Worm (Caenorhabditis elegans) whole organism, midembryonic: ENCODE data around the gene C25G6.4.

Source experiments
- T22C8.4 ChIP-seq: fragments of 200-800 bp; sonication (Bioruptor generic); IDR thresholded peaks from 2 replicates; pipeline ENCODE4 v1.3.6; 2022; ENCODE audit warnings: missing genetic modification characterization, missing compliant biosample characterization
- cog-1 ChIP-seq: sonication (generic microtip); optimal IDR thresholded peaks from 2 replicates; lab custom pipeline; 2016; ENCODE audit warnings: missing genetic modification characterization, missing compliant biosample characterization
- flt-1 ChIP-seq: fragments of 200-800 bp; sonication (Bioruptor generic); IDR thresholded peaks from 2 replicates; pipeline ENCODE4 v1.3.6; 2022; ENCODE audit warnings: missing genetic modification characterization, missing compliant biosample characterization
- klf-2 ChIP-seq: fragments of 200-800 bp; sonication (Bioruptor generic); conservative IDR thresholded peaks from 2 replicates; pipeline ENCODE4 v1.3.6; 2022; ENCODE audit warnings: missing genetic modification reagents, missing genetic modification characterization, missing compliant biosample characterization
- med-1 ChIP-seq: sonication (generic microtip); optimal IDR thresholded peaks from 2 replicates; lab custom pipeline; 2017; ENCODE audit warnings: missing genetic modification characterization, mild to moderate bottlenecking, missing compliant biosample characterization, antibody characterized with exemption, missing genetic modification reagents; ENCODE audit not compliant: insufficient read depth
- ref-1 ChIP-seq: fragments of 200-800 bp; sonication (Bioruptor generic); conservative IDR thresholded peaks from 2 replicates; pipeline ENCODE4 v1.3.6; 2022; ENCODE audit warnings: missing genetic modification reagents, missing genetic modification characterization, missing compliant biosample characterization
- tab-1 ChIP-seq: fragments of 200-800 bp; sonication (Bioruptor generic); IDR thresholded peaks from 2 replicates; pipeline ENCODE4 v1.3.6; 2022; ENCODE audit warnings: missing genetic modification characterization, missing compliant biosample characterization
- ztf-23 ChIP-seq: fragments of 200-800 bp; sonication (Bioruptor generic); IDR thresholded peaks from 2 replicates; pipeline ENCODE4 v1.3.6; 2022; ENCODE audit warnings: missing genetic modification reagents, missing genetic modification characterization, missing compliant biosample characterization
- ztf-29 ChIP-seq: fragments of 200-800 bp; sonication (Bioruptor generic); IDR thresholded peaks from 2 replicates; pipeline ENCODE4 v1.3.6; 2022; ENCODE audit warnings: missing genetic modification reagents, missing genetic modification characterization, missing compliant biosample characterization

C25G6.4 gene

DNA sequence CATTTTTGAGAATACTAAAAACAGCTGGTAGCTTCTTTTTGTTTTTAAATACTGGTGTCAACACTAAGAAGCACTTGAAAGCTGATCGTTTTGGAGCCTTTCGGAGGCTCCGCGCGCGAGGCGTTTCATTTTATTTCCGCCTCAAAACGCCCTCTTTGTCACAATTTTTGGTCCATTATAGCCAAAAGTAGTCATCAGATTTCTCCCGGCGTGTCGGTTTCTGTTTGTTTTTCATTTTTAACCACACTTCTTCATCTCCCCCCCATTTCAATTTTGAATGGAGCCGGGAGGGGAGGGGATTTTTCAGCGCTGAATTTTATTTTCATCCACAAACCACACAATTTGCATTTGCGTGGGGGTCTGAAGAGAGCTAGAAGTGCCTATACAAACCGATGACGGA lies at the start of gene C25G6.4:
Gene C25G6.4, minus strand, starts transcription at position 101 of the 400 bp plus-strand sequence.
- TF ChIP-seq klf-2 (GFP tag; lab: Robert Waterston, UW) (no peak), T22C8.4 (GFP tag; lab: Robert Waterston, UW) (no peak), med-1 (no peak), tab-1 (GFP tag; lab: Robert Waterston, UW) (no peak), ref-1 (GFP tag; lab: Robert Waterston, UW) (no peak)

ce11 chrX:1295713-1296112 lies 46.1 kb upstream of the C25G6.4 start:
- TF ChIP-seq T22C8.4 (GFP tag; lab: Robert Waterston, UW) (no peak), klf-2 (GFP tag; lab: Robert Waterston, UW) (no peak), cog-1 (no peak), ztf-23 (GFP tag; lab: Robert Waterston, UW) (no peak), flt-1 (GFP tag; lab: Robert Waterston, UW) (no peak), ztf-29 (GFP tag; lab: Robert Waterston, UW) (no peak), tab-1 (GFP tag; lab: Robert Waterston, UW) (no peak), ref-1 (GFP tag; lab: Robert Waterston, UW) (no peak), med-1 (no peak)

ce11 chrX:1294607-1295303 lies 45.1 kb upstream of the C25G6.4 start, which contains the start of gene dop-4:
dop-4 (plus strand) TSS chrX:1295253.
- TF ChIP-seq T22C8.4 (GFP tag; lab: Robert Waterston, UW) = no peak
- no peak for TF ChIP-seq klf-2 (GFP tag; lab: Robert Waterston, UW)
- TF ChIP-seq ztf-23 (GFP tag; lab: Robert Waterston, UW) = no peak
- no peak for TF ChIP-seq cog-1
- no peak for TF ChIP-seq med-1
- TF ChIP-seq flt-1 (GFP tag; lab: Robert Waterston, UW) = no peak
- no peak for TF ChIP-seq ztf-29 (GFP tag; lab: Robert Waterston, UW)
- TF ChIP-seq ref-1 (GFP tag; lab: Robert Waterston, UW) = no peak
- no peak for TF ChIP-seq tab-1 (GFP tag; lab: Robert Waterston, UW)

DNA sequence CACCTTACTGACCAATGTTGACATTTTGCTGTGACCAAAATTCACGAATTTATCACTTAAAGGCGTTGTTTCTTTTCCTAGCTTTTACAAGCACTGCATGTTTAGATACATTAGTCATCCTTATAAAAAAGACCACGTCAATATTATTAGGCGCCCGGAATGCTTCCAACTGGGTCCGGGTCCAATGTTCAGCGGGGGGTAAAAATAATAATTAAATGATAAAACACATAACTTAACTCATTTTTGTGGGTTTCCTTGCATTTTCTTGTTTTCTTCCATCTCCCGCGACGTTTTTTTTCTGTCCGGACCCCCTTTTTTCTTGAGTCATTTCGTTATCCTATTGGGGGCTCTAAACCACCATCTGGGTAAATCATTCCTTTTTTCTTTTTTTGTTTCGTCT lies 43.8 kb upstream of the C25G6.4 start:
- TF ChIP-seq T22C8.4 (GFP tag; lab: Robert Waterston, UW) (no peak), ztf-29 (GFP tag; lab: Robert Waterston, UW) (no peak), klf-2 (GFP tag; lab: Robert Waterston, UW) (no peak), cog-1 (no peak), ztf-23 (GFP tag; lab: Robert Waterston, UW) (no peak), ref-1 (GFP tag; lab: Robert Waterston, UW) (no peak), med-1 (no peak), tab-1 (GFP tag; lab: Robert Waterston, UW) (no peak), flt-1 (GFP tag; lab: Robert Waterston, UW) (no peak)

ce11 chrX:1292894-1293293 lies 43.3 kb upstream of the C25G6.4 start:
- no peak for TF ChIP-seq T22C8.4 (GFP tag; lab: Robert Waterston, UW)
- no peak for TF ChIP-seq ztf-23 (GFP tag; lab: Robert Waterston, UW)
- TF ChIP-seq klf-2 (GFP tag; lab: Robert Waterston, UW) = no peak
- no peak for TF ChIP-seq ref-1 (GFP tag; lab: Robert Waterston, UW)
- no peak for TF ChIP-seq tab-1 (GFP tag; lab: Robert Waterston, UW)
- TF ChIP-seq med-1 = no peak

DNA sequence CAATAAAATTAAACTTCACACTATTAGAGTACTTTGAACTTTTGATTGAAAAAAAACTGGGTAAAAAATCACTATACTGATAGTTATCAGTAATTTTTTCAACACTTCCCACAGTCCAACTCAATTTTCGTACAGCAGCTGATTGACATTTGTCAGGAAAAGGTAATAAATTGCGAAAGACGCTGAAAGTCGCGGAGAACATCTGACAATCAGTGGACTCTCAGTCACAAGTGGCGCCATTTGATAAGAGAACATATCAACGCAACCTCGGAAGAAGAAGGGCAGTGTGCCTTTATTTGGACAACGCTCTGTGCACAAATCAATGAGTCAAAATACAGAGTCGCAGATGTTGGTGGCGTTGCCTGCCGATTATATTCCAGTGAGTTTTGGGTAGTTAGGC lies 22.9 kb upstream of the C25G6.4 start, which contains the start of gene C52B11.5:
Gene C52B11.5, plus strand, starts transcription at position 250 of the 400 bp plus-strand sequence.
- TF ChIP-seq ztf-29 (GFP tag; lab: Robert Waterston, UW) = no peak
- no peak for TF ChIP-seq ztf-23 (GFP tag; lab: Robert Waterston, UW)
- TF ChIP-seq ref-1 (GFP tag; lab: Robert Waterston, UW) = no peak
- TF ChIP-seq med-1 = no peak

ce11 chrX:1270598-1270997 lies 21.0 kb upstream of the C25G6.4 start, which contains the start of gene C25G6.1:
C25G6.1 (plus strand) TSS chrX:1270898.
- no peak for TF ChIP-seq ztf-29 (GFP tag; lab: Robert Waterston, UW)
- no peak for TF ChIP-seq ref-1 (GFP tag; lab: Robert Waterston, UW)
- TF ChIP-seq klf-2 (GFP tag; lab: Robert Waterston, UW) = no peak
- TF ChIP-seq flt-1 (GFP tag; lab: Robert Waterston, UW) = no peak
- TF ChIP-seq med-1 = no peak
- TF ChIP-seq ztf-23 (GFP tag; lab: Robert Waterston, UW) = no peak
- TF ChIP-seq cog-1 = no peak
- TF ChIP-seq T22C8.4 (GFP tag; lab: Robert Waterston, UW) = no peak
- no peak for TF ChIP-seq tab-1 (GFP tag; lab: Robert Waterston, UW)

DNA sequence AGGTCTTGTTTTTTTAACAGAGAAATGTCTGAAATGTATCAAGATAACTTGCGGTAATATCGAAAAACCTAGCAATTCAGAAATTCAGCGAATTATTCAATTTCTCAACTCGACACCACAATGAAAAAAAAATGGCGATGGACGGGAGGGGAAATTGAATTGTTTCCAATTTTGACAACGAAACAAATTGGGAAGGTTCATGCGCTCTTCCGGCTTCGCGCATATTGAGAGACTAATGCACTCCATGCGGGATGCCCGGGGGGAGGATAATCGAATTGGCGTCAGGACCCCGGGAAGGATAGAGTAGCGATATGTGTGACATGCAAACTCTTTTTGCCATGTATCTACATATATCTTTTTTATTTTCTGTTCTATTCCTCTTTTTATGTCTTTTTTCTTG lies 15.7 kb upstream of the C25G6.4 start:
- TF ChIP-seq ztf-29 (GFP tag; lab: Robert Waterston, UW) (no peak), T22C8.4 (GFP tag; lab: Robert Waterston, UW) (no peak), cog-1 (no peak), flt-1 (GFP tag; lab: Robert Waterston, UW) (no peak)

- no peak for TF ChIP-seq ztf-23 (GFP tag; lab: Robert Waterston, UW)
- TF ChIP-seq ztf-29 (GFP tag; lab: Robert Waterston, UW) = no peak
- no peak for TF ChIP-seq tab-1 (GFP tag; lab: Robert Waterston, UW)
- TF ChIP-seq klf-2 (GFP tag; lab: Robert Waterston, UW) = no peak
- no peak for TF ChIP-seq ref-1 (GFP tag; lab: Robert Waterston, UW)
- no peak for TF ChIP-seq cog-1
- no peak for TF ChIP-seq flt-1 (GFP tag; lab: Robert Waterston, UW)
- TF ChIP-seq T22C8.4 (GFP tag; lab: Robert Waterston, UW) = no peak
- TF ChIP-seq med-1 = no peak
Observed at ce11 chrX:1257668-1258067, 8.0 kb upstream of the C25G6.4 start.

ce11 chrX:1255547-1255946 lies 5.9 kb upstream of the C25G6.4 start, which contains the start of gene npr-11:
npr-11 (minus strand) TSS chrX:1255647.
- no peak for TF ChIP-seq cog-1
- no peak for TF ChIP-seq flt-1 (GFP tag; lab: Robert Waterston, UW)
- no peak for TF ChIP-seq ref-1 (GFP tag; lab: Robert Waterston, UW)
- TF ChIP-seq T22C8.4 (GFP tag; lab: Robert Waterston, UW) = no peak
- no peak for TF ChIP-seq med-1
- no peak for TF ChIP-seq ztf-29 (GFP tag; lab: Robert Waterston, UW)
- TF ChIP-seq klf-2 (GFP tag; lab: Robert Waterston, UW) = no peak
- no peak for TF ChIP-seq ztf-23 (GFP tag; lab: Robert Waterston, UW)
- TF ChIP-seq tab-1 (GFP tag; lab: Robert Waterston, UW) = no peak
